Fruit fly (Drosophila melanogaster) whole organism, embryonic: ENCODE data around the gene alien.

ENCODE experiments used
- Aef1 ChIP-seq: fragments of 200-800 bp; sonication (Bioruptor generic); IDR thresholded peaks from 3 replicates; pipeline ENCODE4 v1.3.6; 2022; ENCODE audit warnings: missing biosample characterization, missing genetic modification characterization
- CG11247 ChIP-seq: fragments of 200-800 bp; sonication (Bioruptor generic); IDR thresholded peaks from 2 replicates; pipeline ENCODE4 v1.3.6; 2022; ENCODE audit warnings: missing biosample characterization, missing genetic modification characterization
- CG11560 ChIP-seq: fragments of 200-800 bp; sonication (Bioruptor generic); IDR thresholded peaks from 3 replicates; pipeline ENCODE4 v1.3.6; 2022; ENCODE audit warnings: missing biosample characterization, missing genetic modification characterization
- CG12744 ChIP-seq: fragments of 200-800 bp; sonication (Bioruptor generic); optimal IDR thresholded peaks from 2 replicates; lab custom pipeline; 2016; ENCODE audit warnings: missing biosample characterization, missing genetic modification characterization
- CG15269 ChIP-seq: fragments of 200-800 bp; sonication (Bioruptor generic); optimal IDR thresholded peaks from 2 replicates; lab custom pipeline; 2018; ENCODE audit warnings: missing biosample characterization, mild to moderate bottlenecking, missing genetic modification characterization, moderate library complexity
- CG16779 ChIP-seq: fragments of 200-800 bp; sonication (Bioruptor generic); IDR thresholded peaks from 2 replicates; pipeline ENCODE4 v1.3.6; 2022; ENCODE audit warnings: missing biosample characterization, missing genetic modification characterization
- CG1792 ChIP-seq: fragments of 200-800 bp; sonication (Bioruptor generic); optimal IDR thresholded peaks from 2 replicates; lab custom pipeline; 2016; ENCODE audit warnings: missing biosample characterization, missing genetic modification characterization
- CG1832 ChIP-seq: fragments of 200-800 bp; sonication (Bioruptor generic); optimal IDR thresholded peaks from 2 replicates; lab custom pipeline; 2017; ENCODE audit warnings: missing biosample characterization, mild to moderate bottlenecking, missing genetic modification characterization, inconsistent platforms
- CG18619 ChIP-seq: fragments of 200-800 bp; sonication (Bioruptor generic); optimal IDR thresholded peaks from 3 replicates; lab custom pipeline; 2017; ENCODE audit warnings: missing biosample characterization, mild to moderate bottlenecking, missing genetic modification characterization
- CG2120 ChIP-seq: fragments of 200-800 bp; sonication (Bioruptor generic); optimal IDR thresholded peaks from 3 replicates; lab custom pipeline; 2016; ENCODE audit warnings: missing biosample characterization, missing genetic modification characterization
- CG2678 ChIP-seq: fragments of 200-800 bp; sonication (Bioruptor generic); optimal IDR thresholded peaks from 3 replicates; lab custom pipeline; 2019; ENCODE audit warnings: missing biosample characterization, mild to moderate bottlenecking, missing genetic modification characterization, moderate library complexity
- CG30403 ChIP-seq: fragments of 200-800 bp; sonication (Bioruptor generic); optimal IDR thresholded peaks from 3 replicates; lab custom pipeline; 2016; ENCODE audit warnings: missing biosample characterization, missing genetic modification characterization
- CG32532 ChIP-seq: fragments of 200-800 bp; sonication (Bioruptor generic); IDR thresholded peaks from 2 replicates; pipeline ENCODE4 v1.3.6; 2022; ENCODE audit warnings: missing biosample characterization, missing genetic modification characterization
- CG34376 ChIP-seq: fragments of 200-800 bp; sonication (Bioruptor generic); optimal IDR thresholded peaks from 2 replicates; lab custom pipeline; 2018; ENCODE audit warnings: missing biosample characterization, mild to moderate bottlenecking, missing genetic modification characterization
- CG4360 ChIP-seq: fragments of 200-800 bp; sonication (Bioruptor generic); IDR thresholded peaks from 2 replicates; pipeline ENCODE4 v1.3.6; 2022; ENCODE audit warnings: missing biosample characterization, missing genetic modification characterization
- CG4820 ChIP-seq: fragments of 200-800 bp; sonication (Bioruptor generic); optimal IDR thresholded peaks from 3 replicates; lab custom pipeline; 2016; ENCODE audit warnings: missing biosample characterization, missing genetic modification characterization
- CG6175 ChIP-seq: fragments of 200-800 bp; sonication (Bioruptor generic); IDR thresholded peaks from 3 replicates; pipeline ENCODE4 v1.3.6; 2022; ENCODE audit warnings: missing biosample characterization, missing genetic modification characterization
- CG7987 ChIP-seq: fragments of 200-800 bp; sonication (Bioruptor generic); optimal IDR thresholded peaks from 2 replicates; lab custom pipeline; 2018; ENCODE audit warnings: missing biosample characterization, mild to moderate bottlenecking, missing genetic modification characterization, moderate library complexity
- CG8290 ChIP-seq, 3 experiments: fragments of 200-800 bp; sonication (Bioruptor generic); optimal IDR thresholded peaks; 2 replicates each; lab custom pipeline; 2016 to 2019; ENCODE audit warnings: missing biosample characterization in 3 of 3, missing genetic modification characterization in 3 of 3, mild to moderate bottlenecking in 2 of 3, moderate library complexity in 1 of 3
- CG9797 ChIP-seq: fragments of 200-800 bp; sonication (Bioruptor generic); optimal IDR thresholded peaks from 3 replicates; lab custom pipeline; 2018; ENCODE audit warnings: missing biosample characterization, mild to moderate bottlenecking, missing genetic modification characterization
- Chrac-16 ChIP-seq: fragments of 200-800 bp; sonication (Bioruptor generic); optimal IDR thresholded peaks from 3 replicates; lab custom pipeline; 2016; ENCODE audit warnings: missing biosample characterization, missing genetic modification characterization
- D ChIP-seq, 2 experiments: fragments of 200-800 bp in 1 of 2; fragments of >200 bp in 1 of 2; sonication (Bioruptor generic) in 1 of 2; optimal IDR thresholded peaks; 2 replicates in 1 of 2; 3 replicates in 1 of 2; lab custom pipeline; 2017; ENCODE audit warnings: mild to moderate bottlenecking in 1 of 2, missing biosample characterization in 1 of 2, missing genetic modification characterization in 1 of 2, missing genetic modification reagents in 1 of 2
- Dad ChIP-seq: fragments of 200-800 bp; sonication (Bioruptor generic); optimal IDR thresholded peaks from 3 replicates; lab custom pipeline; 2016; ENCODE audit warnings: missing biosample characterization, missing genetic modification characterization
- Dek ChIP-seq: fragments of 200-800 bp; sonication (Bioruptor generic); optimal IDR thresholded peaks from 3 replicates; lab custom pipeline; 2019; ENCODE audit warnings: missing biosample characterization, mild to moderate bottlenecking, missing genetic modification characterization, moderate library complexity
- Hr51 ChIP-seq, 2 experiments: fragments of 200-800 bp; sonication (Bioruptor generic); optimal IDR thresholded peaks; 2 replicates in 1 of 2; 3 replicates in 1 of 2; lab custom pipeline; 2016 to 2018; ENCODE audit warnings: missing biosample characterization in 2 of 2, missing genetic modification characterization in 2 of 2, mild to moderate bottlenecking in 1 of 2, moderate library complexity in 1 of 2
- Hsf ChIP-seq: fragments of 200-800 bp; sonication (Bioruptor generic); optimal IDR thresholded peaks from 3 replicates; lab custom pipeline; 2016; ENCODE audit warnings: missing biosample characterization, missing genetic modification characterization
- Optix ChIP-seq: fragments of 200-800 bp; sonication (Bioruptor generic); IDR thresholded peaks from 3 replicates; pipeline ENCODE4 v1.3.6; 2022; ENCODE audit warnings: missing biosample characterization, missing genetic modification characterization
- Poxn ChIP-seq: fragments of 200-800 bp; sonication (Bioruptor generic); IDR thresholded peaks from 2 replicates; pipeline ENCODE4 v1.3.6; 2022; ENCODE audit warnings: missing biosample characterization, missing genetic modification characterization
- ato ChIP-seq: fragments of 200-800 bp; sonication (Bioruptor generic); IDR thresholded peaks from 2 replicates; pipeline ENCODE4 v1.3.6; 2022; ENCODE audit warnings: missing biosample characterization, missing genetic modification characterization; ENCODE audit not compliant: partially characterized antibody
- gcm2 ChIP-seq: fragments of 200-800 bp; sonication (Bioruptor generic); optimal IDR thresholded peaks from 2 replicates; lab custom pipeline; 2016; ENCODE audit warnings: missing biosample characterization, missing genetic modification characterization
- gfzf ChIP-seq: fragments of 200-800 bp; sonication (Bioruptor generic); optimal IDR thresholded peaks from 2 replicates; lab custom pipeline; 2016; ENCODE audit warnings: missing biosample characterization, mild to moderate bottlenecking, missing genetic modification characterization, moderate library complexity
- gsb ChIP-seq: fragments of 200-800 bp; sonication (Bioruptor generic); IDR thresholded peaks from 2 replicates; pipeline ENCODE4 v1.3.6; 2022; ENCODE audit warnings: missing biosample characterization, missing genetic modification characterization
- gsb-n ChIP-seq: fragments of 200-800 bp; sonication (Bioruptor generic); optimal IDR thresholded peaks from 3 replicates; lab custom pipeline; 2018; ENCODE audit warnings: missing biosample characterization, mild to moderate bottlenecking, missing genetic modification characterization
- hbn ChIP-seq: fragments of 200-800 bp; sonication (Bioruptor generic); IDR thresholded peaks from 2 replicates; pipeline ENCODE4 v1.3.6; 2022; ENCODE audit warnings: missing biosample characterization, missing genetic modification characterization; ENCODE audit not compliant: partially characterized antibody
- insv ChIP-seq, 2 experiments: fragments of 200-800 bp; sonication (Bioruptor generic); optimal IDR thresholded peaks; 3 replicates each; lab custom pipeline; 2016 to 2018; ENCODE audit warnings: missing biosample characterization in 2 of 2, missing genetic modification characterization in 2 of 2
- kni ChIP-seq: fragments of 200-800 bp; sonication (Bioruptor generic); optimal IDR thresholded peaks from 3 replicates; lab custom pipeline; 2017; ENCODE audit warnings: mild to moderate bottlenecking, missing biosample characterization, missing genetic modification reagents, missing genetic modification characterization
- oc ChIP-seq: fragments of 200-800 bp; sonication (Bioruptor generic); optimal IDR thresholded peaks from 2 replicates; lab custom pipeline; 2018; ENCODE audit warnings: missing biosample characterization, mild to moderate bottlenecking, missing genetic modification characterization, moderate library complexity
- odd ChIP-seq: fragments of 200-800 bp; sonication (Bioruptor generic); optimal IDR thresholded peaks from 2 replicates; lab custom pipeline; 2017; ENCODE audit warnings: missing biosample characterization, mild to moderate bottlenecking, missing genetic modification characterization
- peb ChIP-seq: fragments of 200-800 bp; sonication (Bioruptor generic); IDR thresholded peaks from 2 replicates; pipeline ENCODE4 v1.3.6; 2022; ENCODE audit warnings: missing biosample characterization, missing genetic modification characterization
- pho ChIP-seq: fragments of 200-800 bp; sonication (Bioruptor generic); optimal IDR thresholded peaks from 2 replicates; lab custom pipeline; 2016; ENCODE audit warnings: missing biosample characterization, missing genetic modification characterization
- sd ChIP-seq: fragments of 200-800 bp; sonication (Bioruptor generic); optimal IDR thresholded peaks from 3 replicates; lab custom pipeline; 2018; ENCODE audit warnings: missing biosample characterization, mild to moderate bottlenecking, missing genetic modification characterization, moderate library complexity
- sqz ChIP-seq: fragments of 200-800 bp; sonication (Bioruptor generic); optimal IDR thresholded peaks from 3 replicates; lab custom pipeline; 2018; ENCODE audit warnings: missing biosample characterization, mild to moderate bottlenecking, missing genetic modification characterization
- stwl ChIP-seq: fragments of 200-800 bp; sonication (Bioruptor generic); optimal IDR thresholded peaks from 3 replicates; lab custom pipeline; 2018; ENCODE audit warnings: missing biosample characterization, mild to moderate bottlenecking, missing genetic modification characterization, moderate library complexity
- sug ChIP-seq: fragments of 200-800 bp; optimal IDR thresholded peaks from 2 replicates; lab custom pipeline; 2019; ENCODE audit warnings: missing biosample characterization, mild to moderate bottlenecking, missing genetic modification characterization, moderate library complexity
- tx ChIP-seq: fragments of 200-800 bp; sonication (Bioruptor generic); optimal IDR thresholded peaks from 2 replicates; lab custom pipeline; 2016; ENCODE audit warnings: missing biosample characterization, missing genetic modification characterization
- zen2 ChIP-seq: fragments of 200-800 bp; sonication (Bioruptor generic); IDR thresholded peaks from 3 replicates; pipeline ENCODE4 v1.3.6; 2022; ENCODE audit warnings: missing biosample characterization, missing genetic modification characterization; ENCODE audit not compliant: partially characterized antibody

Gene alien

dm6 chr2L:8951184-8951934, 45.8 kb downstream of the alien start, which contains the start of gene C1GalTA (continued):
- TF ChIP-seq CG1792 (GFP tag; lab: Kevin White, UChicago) (peak; percentile 0), CG12744 (no peak), gfzf (GFP tag; lab: Kevin White, UChicago) (no peak), tx (peak; percentile 6), sug (tag; lab: Kevin White, UChicago) (peak; percentile 96), CG2678 (tag; lab: Kevin White, UChicago) (peak; percentile 100), CG34376 (GFP tag; lab: Kevin White, UChicago) (peak; percentile 93), insv (GFP tag; optimal IDR thresholded peaks at IDR 0.05; lab: Kevin White, UChicago) (peak in 1 of 2 experiments; percentile 69), gsb (GFP tag; lab: Robert Waterston, UW) (peak; percentile 93), CG2120 (GFP tag; lab: Kevin White, UChicago) (peak; percentile 89), sd (tag; lab: Kevin White, UChicago) (peak; percentile 95), oc (peak; percentile 98), CG18619 (peak; percentile 96), D (optimal IDR thresholded peaks at IDR 0.05; lab: Kevin White, UChicago) (no peak), D (GFP tag; optimal IDR thresholded peaks at IDR 0.05; lab: Kevin White, UChicago) (peak; percentile 97), odd (GFP tag; lab: Kevin White, UChicago) (peak; percentile 97), CG6175 (GFP tag; lab: Robert Waterston, UW) (peak; percentile 80), CG15269 (tag; lab: Kevin White, UChicago) (peak; percentile 99), pho (GFP tag; lab: Kevin White, UChicago) (peak; percentile 67), Hsf (GFP tag; lab: Kevin White, UChicago) (peak; percentile 79)

- TF ChIP-seq CG1832 (GFP tag; lab: Kevin White, UChicago) (no peak), CG7987 (GFP tag; lab: Kevin White, UChicago) (no peak), CG4360 (peak; percentile 86), CG8290 (GFP tag; optimal IDR thresholded peaks at IDR 0.05; lab: Kevin White, UChicago) (no peak), CG8290 (tag; optimal IDR thresholded peaks at IDR 0.05; lab: Kevin White, UChicago) (no peak), zen2 (GFP tag; lab: Robert Waterston, UW) (no peak), CG4820 (no peak), Aef1 (GFP tag; lab: Robert Waterston, UW) (no peak), ato (GFP tag; lab: Robert Waterston, UW) (no peak), CG16779 (GFP tag; lab: Robert Waterston, UW) (no peak), CG32532 (no peak), CG9797 (GFP tag; lab: Kevin White, UChicago) (no peak), stwl (peak; percentile 11), Dek (no peak), hbn (no peak), peb (GFP tag; lab: Robert Waterston, UW) (no peak), CG11560 (tag; lab: Robert Waterston, UW) (no peak), Poxn (GFP tag; lab: Robert Waterston, UW) (no peak), Chrac-16 (GFP tag; lab: Kevin White, UChicago) (no peak), CG11247 (GFP tag; lab: Robert Waterston, UW) (no peak), CG2678 (tag; lab: Kevin White, UChicago) (peak; percentile 16), Dad (GFP tag; lab: Kevin White, UChicago) (no peak), sqz (no peak), CG30403 (GFP tag; lab: Kevin White, UChicago) (peak; percentile 2), gsb-n (tag; lab: Kevin White, UChicago) (peak; percentile 70), kni (GFP tag; lab: Kevin White, UChicago) (peak; percentile 57), gcm2 (GFP tag; lab: Kevin White, UChicago) (no peak), Optix (GFP tag; lab: Robert Waterston, UW) (no peak), Hr51 (GFP tag; optimal IDR thresholded peaks at IDR 0.05; lab: Kevin White, UChicago) (no peak)
These were observed 47.1 kb downstream of the alien start for dm6 chr2L:8949919-8950722.
